Worm (Caenorhabditis elegans) whole organism, L4 larva: ENCODE data around the gene H01M10.2.

Experiments used
- F26F4.8 ChIP-seq: fragments of 200-800 bp; sonication (Bioruptor generic); conservative IDR thresholded peaks from 2 replicates; pipeline ENCODE4 v1.3.6; 2022; ENCODE audit warnings: missing genetic modification characterization, missing compliant biosample characterization
- F37D6.2 ChIP-seq: sonication (generic microtip); optimal IDR thresholded peaks from 2 replicates; lab custom pipeline; 2016; ENCODE audit warnings: mild to moderate bottlenecking, missing genetic modification characterization, missing compliant biosample characterization
- F44E2.7 ChIP-seq: fragments of 200-800 bp; sonication (Bioruptor generic); IDR thresholded peaks from 2 replicates; pipeline ENCODE4 v2.1.2; 2022; ENCODE audit warnings: missing genetic modification characterization, missing compliant biosample characterization
- R02D3.7 ChIP-seq: fragments of 150-350 bp; sonication (generic microtip); optimal IDR thresholded peaks from 3 replicates; lab custom pipeline; 2014; ENCODE audit warnings: missing biosample characterization, missing genetic modification characterization
- Y105C5A.15 ChIP-seq: fragments of 200-800 bp; sonication (Bioruptor generic); IDR thresholded peaks from 2 replicates; pipeline ENCODE4 v1.3.6; 2022; ENCODE audit warnings: missing genetic modification characterization, missing compliant biosample characterization
- Y48G9A.11 ChIP-seq: fragments of 200-800 bp; sonication (Bioruptor generic); IDR thresholded peaks from 2 replicates; pipeline ENCODE4 v1.3.6; 2022; ENCODE audit warnings: missing genetic modification reagents, missing genetic modification characterization, missing compliant biosample characterization
- Y5F2A.4 ChIP-seq: fragments of 200-800 bp; sonication (Bioruptor generic); optimal IDR thresholded peaks from 2 replicates; lab custom pipeline; 2018; ENCODE audit warnings: mild to moderate bottlenecking, missing genetic modification characterization, missing compliant biosample characterization
- ZK337.2 ChIP-seq: fragments of 200-800 bp; sonication (Bioruptor generic); IDR thresholded peaks from 2 replicates; pipeline ENCODE4 v1.3.6; 2022; ENCODE audit warnings: missing genetic modification reagents, missing genetic modification characterization, missing compliant biosample characterization
- aha-1 ChIP-seq: fragments of 150-350 bp; peaks from one replicate; lab custom pipeline; 2014; ENCODE audit warnings: missing biosample characterization, missing genetic modification characterization
- aly-2 ChIP-seq: sonication (generic microtip); optimal IDR thresholded peaks from 2 replicates; lab custom pipeline; 2018; ENCODE audit warnings: missing biosample characterization, missing genetic modification characterization
- ama-1 ChIP-seq: fragments of 150-350 bp; optimal IDR thresholded peaks from 2 replicates; lab custom pipeline; 2014; ENCODE audit warnings: inconsistent platforms, mixed read lengths
- arid-1 ChIP-seq: fragments of 200-800 bp; sonication (Bioruptor generic); conservative IDR thresholded peaks from 2 replicates; pipeline ENCODE4 v1.3.6; 2022; ENCODE audit warnings: missing genetic modification reagents, missing genetic modification characterization, missing compliant biosample characterization
- ceh-28 ChIP-seq: fragments of 150-350 bp; optimal IDR thresholded peaks from 2 replicates; lab custom pipeline; 2014; ENCODE audit warnings: missing biosample characterization, missing genetic modification reagents, missing genetic modification characterization
- ceh-32 ChIP-seq: sonication (generic microtip); optimal IDR thresholded peaks from 2 replicates; lab custom pipeline; 2016; ENCODE audit warnings: mild to moderate bottlenecking, missing genetic modification characterization, missing compliant biosample characterization; ENCODE audit not compliant: poor library complexity
- ceh-44 ChIP-seq: fragments of 200-800 bp; sonication (Bioruptor generic); IDR thresholded peaks from 2 replicates; pipeline ENCODE4 v1.3.6; 2022; ENCODE audit warnings: missing genetic modification reagents, missing genetic modification characterization, missing compliant biosample characterization
- ceh-82 ChIP-seq: sonication (generic microtip); optimal IDR thresholded peaks from 2 replicates; lab custom pipeline; 2017; ENCODE audit warnings: missing biosample characterization, missing genetic modification characterization
- ctbp-1 ChIP-seq: fragments of 200-800 bp; sonication (Bioruptor generic); IDR thresholded peaks from 2 replicates; pipeline ENCODE4 v1.3.6; 2022; ENCODE audit warnings: missing genetic modification reagents, missing genetic modification characterization, missing compliant biosample characterization
- daf-16 ChIP-seq, 3 experiments: sonication (generic microtip); optimal IDR thresholded peaks; 2 replicates each; lab custom pipeline; 2016 to 2017; ENCODE audit warnings: missing genetic modification characterization in 3 of 3, missing genetic modification reagents in 3 of 3, mild to moderate bottlenecking in 2 of 3, missing compliant biosample characterization in 2 of 3, missing biosample characterization in 1 of 3, moderate library complexity in 1 of 3
- daf-19 ChIP-seq: fragments of 200-800 bp; sonication (Bioruptor generic); conservative IDR thresholded peaks from 2 replicates; pipeline ENCODE4 v1.3.6; 2022; ENCODE audit warnings: missing genetic modification characterization, missing compliant biosample characterization
- dmd-9 ChIP-seq: fragments of 200-800 bp; sonication (Bioruptor generic); IDR thresholded peaks from 2 replicates; pipeline ENCODE4 v1.3.6; 2022; ENCODE audit warnings: missing genetic modification reagents, missing genetic modification characterization, missing compliant biosample characterization
- dve-1 ChIP-seq: sonication (generic microtip); optimal IDR thresholded peaks from 2 replicates; lab custom pipeline; 2017; ENCODE audit warnings: antibody characterized with exemption, mild to moderate bottlenecking, missing genetic modification characterization, missing compliant biosample characterization; ENCODE audit not compliant: insufficient read depth
- egl-43 ChIP-seq: fragments of 200-800 bp; sonication (Bioruptor generic); IDR thresholded peaks from 2 replicates; pipeline ENCODE4 v1.3.6; 2022; ENCODE audit warnings: missing genetic modification reagents, missing genetic modification characterization, missing compliant biosample characterization
- hlh-11 ChIP-seq: fragments of 200-800 bp; sonication (Bioruptor generic); optimal IDR thresholded peaks from 2 replicates; lab custom pipeline; 2018; ENCODE audit warnings: mild to moderate bottlenecking, missing genetic modification characterization, missing compliant biosample characterization
- hlh-30 ChIP-seq: sonication (generic microtip); optimal IDR thresholded peaks from 2 replicates; lab custom pipeline; 2017; ENCODE audit warnings: antibody characterized with exemption, mild to moderate bottlenecking, missing genetic modification characterization, missing compliant biosample characterization; ENCODE audit not compliant: insufficient read depth
- jun-1 ChIP-seq: fragments of 150-350 bp; optimal IDR thresholded peaks from 2 replicates; lab custom pipeline; 2014; ENCODE audit warnings: missing biosample characterization, missing genetic modification reagents, missing genetic modification characterization
- lim-7 ChIP-seq: fragments of 200-800 bp; sonication (Bioruptor generic); IDR thresholded peaks from 2 replicates; pipeline ENCODE4 v1.3.6; 2022; ENCODE audit warnings: missing genetic modification characterization, missing compliant biosample characterization
- lin-38 ChIP-seq: fragments of 200-800 bp; sonication (Bioruptor generic); IDR thresholded peaks from 2 replicates; pipeline ENCODE4 v1.3.6; 2022; ENCODE audit warnings: missing genetic modification reagents, missing genetic modification characterization, missing compliant biosample characterization
- lin-39 ChIP-seq: fragments of 150-350 bp; optimal IDR thresholded peaks from 2 replicates; lab custom pipeline; 2014; ENCODE audit warnings: missing biosample characterization, missing genetic modification reagents, missing genetic modification characterization
- madf-5 ChIP-seq, 2 experiments: fragments of 200-800 bp; sonication (Bioruptor generic); IDR thresholded peaks; 2 replicates each; pipeline ENCODE4 v1.3.6; 2022; ENCODE audit warnings: missing compliant biosample characterization in 2 of 2, missing genetic modification characterization in 2 of 2
- madf-9 ChIP-seq: fragments of 200-800 bp; sonication (Bioruptor generic); conservative IDR thresholded peaks from 2 replicates; pipeline ENCODE4 v1.3.6; 2022; ENCODE audit warnings: missing genetic modification reagents, missing genetic modification characterization, missing compliant biosample characterization
- mdl-1 ChIP-seq, 2 experiments: fragments of 150-350 bp in 1 of 2; sonication (generic microtip) in 1 of 2; optimal IDR thresholded peaks; 2 replicates each; lab custom pipeline; 2014 to 2017; ENCODE audit warnings: missing biosample characterization in 2 of 2, missing genetic modification characterization in 2 of 2
- mep-1 ChIP-seq: fragments of 150-350 bp; sonication (generic microtip); optimal IDR thresholded peaks from 3 replicates; lab custom pipeline; 2014; ENCODE audit warnings: missing biosample characterization, missing genetic modification characterization
- mes-2 ChIP-seq: sonication (generic microtip); optimal IDR thresholded peaks from 2 replicates; lab custom pipeline; 2016; ENCODE audit warnings: missing genotype, mild to moderate bottlenecking, missing genetic modification characterization, missing compliant biosample characterization; ENCODE audit not compliant: poor library complexity, severe bottlenecking
- mxl-2 ChIP-seq: fragments of 200-800 bp; sonication (Bioruptor generic); conservative IDR thresholded peaks from 2 replicates; pipeline ENCODE4 v1.3.6; 2022; ENCODE audit warnings: missing genetic modification reagents, missing genetic modification characterization, missing compliant biosample characterization
- nhr-25 ChIP-seq: sonication (generic microtip); optimal IDR thresholded peaks from 2 replicates; lab custom pipeline; 2017; ENCODE audit warnings: missing genetic modification characterization, mild to moderate bottlenecking, missing compliant biosample characterization, antibody characterized with exemption, moderate library complexity, borderline replicate concordance; ENCODE audit not compliant: insufficient read depth
- nhr-41 ChIP-seq: fragments of 200-800 bp; sonication (Bioruptor generic); IDR thresholded peaks from 2 replicates; pipeline ENCODE4 v1.3.6; 2022; ENCODE audit warnings: missing genetic modification reagents, missing genetic modification characterization, missing compliant biosample characterization
- nhr-6 ChIP-seq: fragments of 150-350 bp; optimal IDR thresholded peaks from 2 replicates; lab custom pipeline; 2014; ENCODE audit warnings: missing biosample characterization, missing genetic modification characterization
- nhr-76 ChIP-seq: fragments of 150-350 bp; optimal IDR thresholded peaks from 2 replicates; lab custom pipeline; 2014; ENCODE audit warnings: missing biosample characterization, missing genetic modification characterization
- nhr-77 ChIP-seq: fragments of 150-350 bp; optimal IDR thresholded peaks from 2 replicates; lab custom pipeline; 2014; ENCODE audit warnings: missing biosample characterization, missing genetic modification characterization
- rbr-2 ChIP-seq: sonication (generic microtip); optimal IDR thresholded peaks from 2 replicates; lab custom pipeline; 2016; ENCODE audit warnings: missing genotype, missing genetic modification characterization, missing compliant biosample characterization
- saeg-2 ChIP-seq: fragments of 200-800 bp; sonication (Bioruptor generic); IDR thresholded peaks from 2 replicates; pipeline ENCODE4 v1.3.6; 2022; ENCODE audit warnings: missing genetic modification reagents, missing genetic modification characterization, missing compliant biosample characterization
- snpc-1.2 ChIP-seq: fragments of 200-800 bp; sonication (Bioruptor generic); IDR thresholded peaks from 2 replicates; pipeline ENCODE4 v1.3.6; 2022; ENCODE audit warnings: missing genetic modification reagents, missing genetic modification characterization, missing compliant biosample characterization
- spr-1 ChIP-seq: sonication (generic microtip); optimal IDR thresholded peaks from 2 replicates; lab custom pipeline; 2016; ENCODE audit warnings: mild to moderate bottlenecking, missing genetic modification characterization, missing compliant biosample characterization
- tra-1 ChIP-seq: fragments of 200-800 bp; sonication (Bioruptor generic); IDR thresholded peaks from 2 replicates; pipeline ENCODE4 v1.3.6; 2022; ENCODE audit warnings: missing genetic modification reagents, missing genetic modification characterization, missing compliant biosample characterization
- unc-130 ChIP-seq: sonication (generic microtip); optimal IDR thresholded peaks from 2 replicates; lab custom pipeline; 2016; ENCODE audit warnings: missing genetic modification reagents, missing genetic modification characterization, missing compliant biosample characterization
- unc-39 ChIP-seq: sonication (generic microtip); optimal IDR thresholded peaks from 2 replicates; lab custom pipeline; 2017; ENCODE audit warnings: missing biosample characterization, missing genetic modification characterization
- unc-62 ChIP-seq, 3 experiments: fragments of 150-350 bp in 1 of 3; sonication (generic microtip); optimal IDR thresholded peaks in 2 of 3; peaks in 1 of 3; 1 replicate in 1 of 3; 2 replicates in 2 of 3; lab custom pipeline; 2014 to 2017; ENCODE audit warnings: missing biosample characterization in 3 of 3, missing genetic modification characterization in 3 of 3, missing genetic modification reagents in 3 of 3, missing genotype in 1 of 3
- zag-1 ChIP-seq: fragments of 150-350 bp; optimal IDR thresholded peaks from 2 replicates; lab custom pipeline; 2014; ENCODE audit warnings: missing biosample characterization, missing genetic modification characterization
- zfp-3 ChIP-seq: fragments of 200-800 bp; sonication (Bioruptor generic); conservative IDR thresholded peaks from 2 replicates; pipeline ENCODE4 v1.3.6; 2022; ENCODE audit warnings: missing genetic modification reagents, missing genetic modification characterization, missing compliant biosample characterization
- zip-11 ChIP-seq: fragments of 200-800 bp; sonication (Bioruptor generic); IDR thresholded peaks from 2 replicates; pipeline ENCODE4 v1.3.6; 2022; ENCODE audit warnings: missing genetic modification characterization, missing compliant biosample characterization
- zip-2 ChIP-seq: fragments of 150-350 bp; optimal IDR thresholded peaks from 2 replicates; lab custom pipeline; 2014; ENCODE audit warnings: missing biosample characterization, missing genetic modification characterization

The H01M10.2 gene

ce11 chrX:2580524-2580981, 5.0 kb downstream of the H01M10.2 start, which contains the start of gene H01M10.1 (continued):
- TF ChIP-seq egl-43 (GFP tag; lab: Robert Waterston, UW), result no peak
- no peak for TF ChIP-seq ceh-28 (tag; lab: Kevin White, UChicago)
- TF ChIP-seq rbr-2 (tag; lab: Kevin White, UChicago), result no peak
- TF ChIP-seq hlh-30 (tag; lab: Kevin White, UChicago), result peak; percentile 52
- TF ChIP-seq R02D3.7 (tag; lab: Kevin White, UChicago), result no peak
- no peak for TF ChIP-seq F26F4.8 (GFP tag; lab: Robert Waterston, UW)
- peak; percentile 40 for TF ChIP-seq mes-2 (tag; lab: Kevin White, UChicago)
- TF ChIP-seq F37D6.2 (tag; lab: Kevin White, UChicago), result no peak
- TF ChIP-seq ZK337.2 (GFP tag; lab: Robert Waterston, UW), result no peak
- no peak for TF ChIP-seq Y5F2A.4
- no peak for TF ChIP-seq Y48G9A.11
- TF ChIP-seq nhr-6 (tag; lab: Kevin White, UChicago), result no peak
- no peak for TF ChIP-seq ama-1 (lab: Kevin White, UChicago)
- TF ChIP-seq madf-5 (GFP tag; IDR thresholded peaks at IDR 0.05; lab: Robert Waterston, UW), result no peak
- no peak for TF ChIP-seq lim-7 (GFP tag; lab: Robert Waterston, UW)
- TF ChIP-seq hlh-11 (tag; lab: Kevin White, UChicago), result peak; percentile 78
- TF ChIP-seq ceh-82 (tag; lab: Kevin White, UChicago), result no peak
- no peak for TF ChIP-seq nhr-41 (GFP tag; lab: Robert Waterston, UW)
- TF ChIP-seq unc-62 (GFP tag; optimal IDR thresholded peaks at IDR 0.05 in 1 of 2; lab: Kevin White, UChicago), result no peak
- TF ChIP-seq unc-62 (tag; optimal IDR thresholded peaks at IDR 0.05; lab: Kevin White, UChicago), result no peak
- no peak for TF ChIP-seq madf-9 (GFP tag; lab: Robert Waterston, UW)
- peak; percentile 73 for TF ChIP-seq nhr-77 (tag; lab: Kevin White, UChicago)
- no peak for TF ChIP-seq lin-38 (GFP tag; lab: Robert Waterston, UW)
- TF ChIP-seq tra-1 (GFP tag; lab: Robert Waterston, UW), result no peak
- no peak for TF ChIP-seq daf-16 (GFP tag; optimal IDR thresholded peaks at IDR 0.05; lab: Kevin White, UChicago)
- TF ChIP-seq daf-16 (tag; optimal IDR thresholded peaks at IDR 0.05; lab: Kevin White, UChicago), result peak; percentile 96
- no peak for TF ChIP-seq Y105C5A.15 (GFP tag; lab: Robert Waterston, UW)
- TF ChIP-seq saeg-2, result no peak
- TF ChIP-seq arid-1 (GFP tag; lab: Robert Waterston, UW), result no peak
- no peak for TF ChIP-seq unc-39 (tag; lab: Kevin White, UChicago)
- no peak for TF ChIP-seq aha-1 (tag; lab: Kevin White, UChicago)
- no peak for TF ChIP-seq mxl-2 (GFP tag; lab: Robert Waterston, UW)
- TF ChIP-seq aly-2 (tag; lab: Kevin White, UChicago), result no peak
- TF ChIP-seq mdl-1 (tag; optimal IDR thresholded peaks at IDR 0.05; lab: Kevin White, UChicago), result peak in 1 of 2 experiments; percentile 4
- no peak for TF ChIP-seq unc-130 (GFP tag; lab: Kevin White, UChicago)
- no peak for TF ChIP-seq zfp-3 (GFP tag; lab: Robert Waterston, UW)
- no peak for TF ChIP-seq snpc-1.2
- TF ChIP-seq spr-1 (tag; lab: Kevin White, UChicago), result no peak
- no peak for TF ChIP-seq lin-39 (tag; lab: Kevin White, UChicago)
- TF ChIP-seq ceh-44 (GFP tag; lab: Robert Waterston, UW), result no peak
- no peak for TF ChIP-seq nhr-25 (tag; lab: Kevin White, UChicago)
- TF ChIP-seq dmd-9 (GFP tag; lab: Robert Waterston, UW), result no peak
- TF ChIP-seq zip-2 (tag; lab: Kevin White, UChicago), result no peak
- no peak for TF ChIP-seq jun-1 (tag; lab: Kevin White, UChicago)
- TF ChIP-seq mep-1 (tag; lab: Kevin White, UChicago), result peak; percentile 29
- TF ChIP-seq zip-11 (GFP tag; lab: Robert Waterston, UW), result no peak
- no peak for TF ChIP-seq nhr-76 (tag; lab: Kevin White, UChicago)
- no peak for TF ChIP-seq daf-19 (GFP tag; lab: Robert Waterston, UW)
- TF ChIP-seq F44E2.7 (GFP tag; lab: Robert Waterston, UW), result no peak
- no peak for TF ChIP-seq zag-1 (tag; lab: Kevin White, UChicago)
- TF ChIP-seq dve-1, result peak; percentile 77
- no peak for TF ChIP-seq ctbp-1 (GFP tag; lab: Robert Waterston, UW)
- TF ChIP-seq ceh-32 (tag; lab: Kevin White, UChicago), result no peak
